Fruit fly (Drosophila melanogaster) whole organism, embryonic: ENCODE measurements around the gene CG4297.

Source experiments
- Bgb ChIP-seq: fragments of 200-800 bp; sonication (Bioruptor generic); IDR thresholded peaks from 2 replicates; pipeline ENCODE4 v1.3.6; 2022; ENCODE audit warnings: missing biosample characterization, missing genetic modification characterization; ENCODE audit not compliant: partially characterized antibody
- CG10147 ChIP-seq: fragments of 200-800 bp; sonication (Bioruptor generic); optimal IDR thresholded peaks from 2 replicates; lab custom pipeline; 2019; ENCODE audit warnings: missing biosample characterization, mild to moderate bottlenecking, missing genetic modification characterization, moderate library complexity
- CG10366 ChIP-seq: fragments of 200-800 bp; sonication (Bioruptor generic); IDR thresholded peaks from 2 replicates; pipeline ENCODE4 v1.3.6; 2022; ENCODE audit warnings: missing biosample characterization, missing genetic modification characterization
- CG13296 ChIP-seq: fragments of 200-800 bp; sonication (Bioruptor generic); optimal IDR thresholded peaks from 3 replicates; lab custom pipeline; 2018; ENCODE audit warnings: missing biosample characterization, mild to moderate bottlenecking, missing genetic modification characterization
- CG13424 ChIP-seq: fragments of 200-800 bp; sonication (Bioruptor generic); optimal IDR thresholded peaks from 2 replicates; lab custom pipeline; 2019; ENCODE audit warnings: missing biosample characterization, mild to moderate bottlenecking, missing genetic modification characterization, moderate library complexity
- CG14860 ChIP-seq: fragments of 200-800 bp; sonication (Bioruptor generic); IDR thresholded peaks from 3 replicates; pipeline ENCODE4 v1.3.6; 2022; ENCODE audit warnings: missing biosample characterization, missing genetic modification characterization; ENCODE audit not compliant: partially characterized antibody
- CG15269 ChIP-seq: fragments of 200-800 bp; sonication (Bioruptor generic); optimal IDR thresholded peaks from 2 replicates; lab custom pipeline; 2018; ENCODE audit warnings: missing biosample characterization, mild to moderate bottlenecking, missing genetic modification characterization, moderate library complexity
- CG18011 ChIP-seq: fragments of 200-800 bp; sonication (Bioruptor generic); optimal IDR thresholded peaks from 2 replicates; lab custom pipeline; 2017; ENCODE audit warnings: missing biosample characterization, missing genetic modification characterization, mild to moderate bottlenecking, moderate library complexity, missing genotype
- CG18262 ChIP-seq: fragments of 200-800 bp; optimal IDR thresholded peaks from 3 replicates; lab custom pipeline; 2019; ENCODE audit warnings: missing biosample characterization, mild to moderate bottlenecking, missing genetic modification characterization, moderate library complexity
- CG18476 ChIP-seq: fragments of 200-800 bp; sonication (Bioruptor generic); optimal IDR thresholded peaks from 2 replicates; lab custom pipeline; 2016; ENCODE audit warnings: missing biosample characterization, mild to moderate bottlenecking, missing genetic modification characterization
- CG30020 ChIP-seq: fragments of 200-800 bp; optimal IDR thresholded peaks from 2 replicates; lab custom pipeline; 2019; ENCODE audit warnings: missing biosample characterization, mild to moderate bottlenecking, missing genetic modification characterization, moderate library complexity
- CG4282 ChIP-seq: fragments of 200-800 bp; sonication (Bioruptor generic); optimal IDR thresholded peaks from 2 replicates; lab custom pipeline; 2016; ENCODE audit warnings: missing biosample characterization, missing genetic modification characterization
- CG4360 ChIP-seq: fragments of 200-800 bp; sonication (Bioruptor generic); IDR thresholded peaks from 2 replicates; pipeline ENCODE4 v1.3.6; 2022; ENCODE audit warnings: missing biosample characterization, missing genetic modification characterization
- CG4404 ChIP-seq: fragments of 200-800 bp; sonication (Bioruptor generic); IDR thresholded peaks from 2 replicates; pipeline ENCODE4 v1.3.6; 2022; ENCODE audit warnings: missing biosample characterization, missing genetic modification characterization
- CG5953 ChIP-seq: fragments of 200-800 bp; sonication (Bioruptor generic); IDR thresholded peaks from 2 replicates; pipeline ENCODE4 v1.3.6; 2022; ENCODE audit warnings: missing biosample characterization, missing genetic modification characterization
- CG6175 ChIP-seq: fragments of 200-800 bp; sonication (Bioruptor generic); IDR thresholded peaks from 3 replicates; pipeline ENCODE4 v1.3.6; 2022; ENCODE audit warnings: missing biosample characterization, missing genetic modification characterization
- CG6254 ChIP-seq: fragments of 200-800 bp; sonication (Bioruptor generic); optimal IDR thresholded peaks from 3 replicates; lab custom pipeline; 2017; ENCODE audit warnings: mild to moderate bottlenecking, missing biosample characterization, missing genetic modification reagents, missing genetic modification characterization
- CG7271 ChIP-seq: fragments of 200-800 bp; sonication (Bioruptor generic); optimal IDR thresholded peaks from 2 replicates; lab custom pipeline; 2018; ENCODE audit warnings: missing biosample characterization, mild to moderate bottlenecking, missing genetic modification characterization, moderate library complexity
- CG9215 ChIP-seq: fragments of 200-800 bp; sonication (Bioruptor generic); IDR thresholded peaks from 2 replicates; pipeline ENCODE4 v1.3.6; 2022; ENCODE audit warnings: missing biosample characterization, missing genetic modification characterization
- CG9437 ChIP-seq: fragments of 200-800 bp; sonication (Bioruptor generic); optimal IDR thresholded peaks from 2 replicates; lab custom pipeline; 2018; ENCODE audit warnings: missing biosample characterization, mild to moderate bottlenecking, missing genetic modification characterization
- CHES-1-like ChIP-seq: fragments of 200-800 bp; sonication (Bioruptor generic); optimal IDR thresholded peaks from 2 replicates; lab custom pipeline; 2016; ENCODE audit warnings: missing biosample characterization, missing genetic modification characterization
- CTCF ChIP-seq: fragments of 200-800 bp; sonication (Bioruptor generic); optimal IDR thresholded peaks from 2 replicates; lab custom pipeline; 2017; ENCODE audit warnings: missing biosample characterization, mild to moderate bottlenecking, missing genetic modification characterization, moderate library complexity
- Drgx ChIP-seq: fragments of 200-800 bp; sonication (Bioruptor generic); IDR thresholded peaks from 2 replicates; pipeline ENCODE4 v1.3.6; 2022; ENCODE audit warnings: missing biosample characterization, missing genetic modification characterization
- Hr39 ChIP-seq: fragments of >200 bp; optimal IDR thresholded peaks from 2 replicates; lab custom pipeline; 2017
- Jarid2 ChIP-seq: fragments of 200-800 bp; sonication (Bioruptor generic); optimal IDR thresholded peaks from 3 replicates; lab custom pipeline; 2017; ENCODE audit warnings: mild to moderate bottlenecking, missing biosample characterization, missing genetic modification reagents, missing genetic modification characterization
- Ssrp ChIP-seq: fragments of 200-800 bp; sonication (Bioruptor generic); optimal IDR thresholded peaks from 2 replicates; lab custom pipeline; 2018; ENCODE audit warnings: missing biosample characterization, mild to moderate bottlenecking, missing genetic modification characterization, moderate library complexity
- Tbp ChIP-seq: fragments of >200 bp; optimal IDR thresholded peaks from 2 replicates; lab custom pipeline; 2018; ENCODE audit warnings: missing biosample characterization, missing genetic modification characterization
- Trl ChIP-seq, 3 experiments: fragments of >200 bp in 2 of 3; fragments of 200-800 bp in 1 of 3; sonication (Bioruptor generic) in 1 of 3; optimal IDR thresholded peaks; 2 replicates in 1 of 3; 3 replicates in 2 of 3; lab custom pipeline; 2016 to 2017; ENCODE audit warnings: missing biosample characterization in 1 of 3, missing genetic modification characterization in 1 of 3
- Xrp1 ChIP-seq: fragments of 200-800 bp; sonication (Bioruptor generic); IDR thresholded peaks from 2 replicates; pipeline ENCODE4 v1.3.6; 2022; ENCODE audit warnings: missing biosample characterization, missing genetic modification characterization
- al ChIP-seq: fragments of 200-800 bp; sonication (Bioruptor generic); IDR thresholded peaks from 2 replicates; pipeline ENCODE4 v1.3.6; 2022; ENCODE audit warnings: missing biosample characterization, missing genetic modification characterization
- ara ChIP-seq: fragments of 200-800 bp; sonication (Bioruptor generic); IDR thresholded peaks from 2 replicates; pipeline ENCODE4 v1.3.6; 2022; ENCODE audit warnings: missing biosample characterization, missing genetic modification characterization
- chm ChIP-seq: fragments of 200-800 bp; sonication (Bioruptor generic); IDR thresholded peaks from 2 replicates; pipeline ENCODE4 v1.3.6; 2022; ENCODE audit warnings: missing biosample characterization, missing genetic modification characterization
- corto ChIP-seq: fragments of 200-800 bp; sonication (Bioruptor generic); optimal IDR thresholded peaks from 2 replicates; lab custom pipeline; 2016; ENCODE audit warnings: missing biosample characterization, mild to moderate bottlenecking, missing genetic modification characterization, moderate library complexity
- eve ChIP-seq, 2 experiments: fragments of >200 bp; optimal IDR thresholded peaks; 2 replicates each; lab custom pipeline; 2017; ENCODE audit warnings: missing biosample characterization in 2 of 2, missing genetic modification characterization in 2 of 2
- gcm ChIP-seq: fragments of 200-800 bp; sonication (Bioruptor generic); optimal IDR thresholded peaks from 2 replicates; lab custom pipeline; 2019; ENCODE audit warnings: missing biosample characterization, mild to moderate bottlenecking, missing genetic modification characterization, moderate library complexity
- hbn ChIP-seq: fragments of 200-800 bp; sonication (Bioruptor generic); IDR thresholded peaks from 2 replicates; pipeline ENCODE4 v1.3.6; 2022; ENCODE audit warnings: missing biosample characterization, missing genetic modification characterization; ENCODE audit not compliant: partially characterized antibody
- inv ChIP-seq: fragments of 200-800 bp; sonication (Bioruptor generic); IDR thresholded peaks from 2 replicates; pipeline ENCODE4 v1.3.6; 2022; ENCODE audit warnings: missing biosample characterization, missing genetic modification characterization; ENCODE audit not compliant: partially characterized antibody
- jumu ChIP-seq: fragments of 200-800 bp; sonication (Bioruptor generic); optimal IDR thresholded peaks from 3 replicates; lab custom pipeline; 2016; ENCODE audit warnings: missing biosample characterization, missing genetic modification characterization
- kay ChIP-seq: fragments of 200-800 bp; sonication (Bioruptor generic); optimal IDR thresholded peaks from 2 replicates; lab custom pipeline; 2016; ENCODE audit warnings: missing biosample characterization, missing genetic modification characterization
- nerfin-1 ChIP-seq: fragments of 200-800 bp; sonication (Bioruptor generic); optimal IDR thresholded peaks from 3 replicates; lab custom pipeline; 2019; ENCODE audit warnings: missing biosample characterization, mild to moderate bottlenecking, missing genetic modification characterization, moderate library complexity
- nerfin-2 ChIP-seq: fragments of 200-800 bp; sonication (Bioruptor generic); IDR thresholded peaks from 2 replicates; pipeline ENCODE4 v1.3.6; 2022; ENCODE audit warnings: missing biosample characterization, missing genetic modification characterization; ENCODE audit not compliant: partially characterized antibody
- odd ChIP-seq: fragments of 200-800 bp; sonication (Bioruptor generic); optimal IDR thresholded peaks from 2 replicates; lab custom pipeline; 2017; ENCODE audit warnings: missing biosample characterization, mild to moderate bottlenecking, missing genetic modification characterization
- peb ChIP-seq: fragments of 200-800 bp; sonication (Bioruptor generic); IDR thresholded peaks from 2 replicates; pipeline ENCODE4 v1.3.6; 2022; ENCODE audit warnings: missing biosample characterization, missing genetic modification characterization
- pita ChIP-seq: fragments of 200-800 bp; sonication (Bioruptor generic); optimal IDR thresholded peaks from 2 replicates; lab custom pipeline; 2017; ENCODE audit warnings: missing biosample characterization, mild to moderate bottlenecking, missing genetic modification characterization
- row ChIP-seq: fragments of 200-800 bp; sonication (Bioruptor generic); IDR thresholded peaks from 3 replicates; pipeline ENCODE4 v1.3.6; 2022; ENCODE audit warnings: missing biosample characterization, missing genetic modification characterization
- sens ChIP-seq: fragments of 200-800 bp; sonication (Bioruptor generic); peaks from one replicate; lab custom pipeline; 2016; ENCODE audit warnings: missing biosample characterization, missing genetic modification characterization
- slbo ChIP-seq: fragments of 200-800 bp; sonication (Bioruptor generic); IDR thresholded peaks from 2 replicates; pipeline ENCODE4 v1.3.6; 2022; ENCODE audit warnings: missing biosample characterization, missing genetic modification characterization
- tap ChIP-seq: fragments of 200-800 bp; optimal IDR thresholded peaks from 3 replicates; lab custom pipeline; 2019; ENCODE audit warnings: missing biosample characterization, mild to moderate bottlenecking, missing genetic modification characterization, moderate library complexity
- trem ChIP-seq: fragments of 200-800 bp; optimal IDR thresholded peaks from 3 replicates; lab custom pipeline; 2019; ENCODE audit warnings: missing biosample characterization, mild to moderate bottlenecking, missing genetic modification characterization, moderate library complexity
- wek ChIP-seq: fragments of 200-800 bp; sonication (Bioruptor generic); optimal IDR thresholded peaks from 3 replicates; lab custom pipeline; 2018; ENCODE audit warnings: missing biosample characterization, mild to moderate bottlenecking, missing genetic modification characterization, moderate library complexity
- yki ChIP-seq: fragments of >200 bp; optimal IDR thresholded peaks from 3 replicates; lab custom pipeline; 2018

The CG4297 gene

DNA sequence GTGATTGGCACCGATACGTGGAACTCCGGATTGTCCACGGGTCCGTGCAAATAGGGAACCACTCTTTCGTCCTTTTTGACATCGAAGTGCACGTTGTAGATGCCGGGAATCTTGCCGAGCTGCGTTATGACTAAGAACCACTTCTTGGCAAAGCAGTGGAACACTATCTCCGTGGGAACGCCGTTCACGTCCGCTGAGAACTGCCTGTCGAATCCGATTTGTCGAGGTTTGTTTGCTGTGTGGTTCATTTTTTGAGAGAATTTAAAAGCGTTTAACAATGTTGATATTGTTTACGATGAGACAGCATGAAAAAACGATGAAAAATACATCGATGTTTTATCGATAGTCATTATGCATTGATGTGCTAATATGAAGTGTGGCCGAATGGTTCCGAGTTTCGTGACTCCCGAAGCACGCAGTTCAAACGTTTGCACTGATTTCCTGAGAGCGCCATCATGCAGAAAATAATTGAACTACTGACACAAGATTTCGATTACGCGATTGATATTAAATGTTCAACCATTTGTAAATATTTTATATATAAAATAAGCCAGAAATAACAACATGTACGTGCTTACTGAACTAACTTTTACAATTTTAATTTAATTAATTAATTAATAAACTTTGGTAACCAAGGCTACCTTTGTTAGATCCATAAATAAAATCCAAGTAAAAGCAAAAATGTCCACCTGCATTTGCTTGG lies 50.7 kb downstream of the CG4297 start, which contains the start of the genes CG11885 and CG13692 (continued):
- peak; percentile 68 for TF ChIP-seq CHES-1-like (GFP tag; lab: Kevin White, UChicago)
- TF ChIP-seq al (GFP tag; lab: Robert Waterston, UW), result peak; percentile 8; the same call in 1 of the 2 replicates
- no peak for TF ChIP-seq CG9215 (GFP tag; lab: Robert Waterston, UW)
- TF ChIP-seq CG13296, result peak; percentile 30
- TF ChIP-seq nerfin-1, result peak; percentile 24
- TF ChIP-seq jumu (GFP tag; lab: Kevin White, UChicago), result no peak
- TF ChIP-seq trem (tag; lab: Kevin White, UChicago), result peak; percentile 90
- peak; percentile 95 for TF ChIP-seq sens (GFP tag; lab: Kevin White, UChicago)
- TF ChIP-seq Tbp (GFP tag; lab: Kevin White, UChicago), result no peak
- TF ChIP-seq Jarid2 (GFP tag; lab: Kevin White, UChicago), result no peak
- no peak for TF ChIP-seq CG18476 (GFP tag; lab: Kevin White, UChicago)
- no peak for TF ChIP-seq eve (GFP tag; optimal IDR thresholded peaks at IDR 0.05; lab: Kevin White, UChicago)
- TF ChIP-seq CG10147 (GFP tag; lab: Kevin White, UChicago), result peak; percentile 30
- TF ChIP-seq CG13424 (tag; lab: Kevin White, UChicago), result peak; percentile 39
- peak; percentile 27 for TF ChIP-seq CG7271 (tag; lab: Kevin White, UChicago)
- no peak for TF ChIP-seq Xrp1
- peak; percentile 37 for TF ChIP-seq gcm (GFP tag; lab: Kevin White, UChicago)
- TF ChIP-seq CG9437 (GFP tag; lab: Kevin White, UChicago), result peak; percentile 61
- TF ChIP-seq corto (GFP tag; lab: Kevin White, UChicago), result peak; percentile 6
- TF ChIP-seq pita (GFP tag; lab: Kevin White, UChicago), result no peak
- no peak for TF ChIP-seq CG6175 (GFP tag; lab: Robert Waterston, UW)
- no peak for TF ChIP-seq Ssrp (tag; lab: Kevin White, UChicago)
- peak; percentile 33 for TF ChIP-seq CG15269 (tag; lab: Kevin White, UChicago)
- TF ChIP-seq peb (GFP tag; lab: Robert Waterston, UW), result no peak
- no peak for TF ChIP-seq Trl (optimal IDR thresholded peaks at IDR 0.05; lab: Kevin White, UChicago)
- no peak for TF ChIP-seq Trl (GFP tag; optimal IDR thresholded peaks at IDR 0.05; lab: Kevin White, UChicago)
- TF ChIP-seq CG30020 (tag; lab: Kevin White, UChicago), result peak; percentile 46
- TF ChIP-seq kay (GFP tag; lab: Kevin White, UChicago), result peak; percentile 35
- peak; percentile 45 for TF ChIP-seq tap (tag; lab: Kevin White, UChicago)
- peak; percentile 22; the same call in 1 of the 2 replicates for TF ChIP-seq chm (GFP tag; lab: Robert Waterston, UW)
- TF ChIP-seq ara (GFP tag; lab: Robert Waterston, UW), result no peak
- peak; percentile 62 for TF ChIP-seq row (GFP tag; lab: Robert Waterston, UW)
- TF ChIP-seq inv (GFP tag; lab: Robert Waterston, UW), result peak; percentile 95
- no peak for TF ChIP-seq yki (lab: Kevin White, UChicago)
- TF ChIP-seq CG18262 (tag; lab: Kevin White, UChicago), result peak; percentile 40
- TF ChIP-seq CG4282 (GFP tag; lab: Kevin White, UChicago), result no peak
- TF ChIP-seq CG10366 (GFP tag; lab: Robert Waterston, UW), result no peak
- no peak for TF ChIP-seq odd
- TF ChIP-seq CG5953 (GFP tag; lab: Robert Waterston, UW), result no peak
- peak; percentile 20 for TF ChIP-seq CG18011
- TF ChIP-seq CG14860 (GFP tag; lab: Robert Waterston, UW), result peak; percentile 92
- TF ChIP-seq CG6254 (GFP tag; lab: Kevin White, UChicago), result peak; percentile 20
- TF ChIP-seq CG4404 (GFP tag; lab: Robert Waterston, UW), result no peak
- no peak for TF ChIP-seq Hr39 (lab: Kevin White, UChicago)
- TF ChIP-seq slbo (GFP tag; lab: Robert Waterston, UW), result peak; percentile 48
- TF ChIP-seq CTCF, result peak; percentile 95
- peak; percentile 99 for TF ChIP-seq Bgb
- TF ChIP-seq CG4360 (GFP tag; lab: Robert Waterston, UW), result no peak
- TF ChIP-seq hbn (GFP tag; lab: Robert Waterston, UW), result peak; percentile 99
- peak; percentile 95 for TF ChIP-seq nerfin-2 (GFP tag; lab: Robert Waterston, UW)
- no peak for TF ChIP-seq Drgx (GFP tag; lab: Robert Waterston, UW)
- TF ChIP-seq wek, result no peak
